Worm (Caenorhabditis elegans): Measurements from ENCODE around the gene R155.3.

DNA sequence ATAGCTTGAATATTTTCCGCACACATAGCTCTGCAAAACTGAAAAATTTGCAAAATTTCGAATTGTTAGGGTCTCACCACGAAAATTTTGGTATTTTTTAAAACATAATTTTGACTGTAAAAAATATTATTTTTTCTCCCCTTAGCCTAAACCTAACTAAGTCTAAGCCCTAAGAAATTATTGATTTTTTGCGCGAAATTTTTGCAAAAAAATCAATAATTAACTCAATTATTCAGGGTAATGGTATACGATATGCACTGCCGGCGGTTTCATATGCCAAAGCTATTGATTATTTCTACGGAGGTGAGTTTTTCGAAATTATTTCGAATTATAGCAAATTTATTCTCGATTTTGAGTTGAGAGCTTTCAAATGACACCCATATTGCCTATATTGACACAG, 24.7 kb upstream of the R155.3 start:
- no peak for TF ChIP-seq unc-39 (tag; optimal IDR thresholded peaks at IDR 0.05)
- TF ChIP-seq nhr-28 (tag; optimal IDR thresholded peaks at IDR 0.05): no peak
- no peak for TF ChIP-seq ztf-11 (tag; optimal IDR thresholded peaks at IDR 0.05)
- TF ChIP-seq ceh-39 (tag; optimal IDR thresholded peaks at IDR 0.05): no peak
- TF ChIP-seq ceh-83 (GFP tag; optimal IDR thresholded peaks at IDR 0.05): no peak
- no peak for TF ChIP-seq nhr-237 (tag; optimal IDR thresholded peaks at IDR 0.05)
- TF ChIP-seq lin-13 (tag; optimal IDR thresholded peaks at IDR 0.05): no peak
- no peak for TF ChIP-seq blmp-1 (tag; optimal IDR thresholded peaks at IDR 0.05)
- TF ChIP-seq nhr-12 (tag; optimal IDR thresholded peaks at IDR 0.05): no peak
